Worm (Caenorhabditis elegans) whole organism, midembryonic: ENCODE measurements around the gene F18E9.4.

Experiments
- T22C8.4 ChIP-seq: fragments of 200-800 bp; sonication (Bioruptor generic); IDR thresholded peaks from 2 replicates; pipeline ENCODE4 v1.3.6; 2022; ENCODE audit warnings: missing genetic modification characterization, missing compliant biosample characterization
- cog-1 ChIP-seq: sonication (generic microtip); optimal IDR thresholded peaks from 2 replicates; lab custom pipeline; 2016; ENCODE audit warnings: missing genetic modification characterization, missing compliant biosample characterization
- flt-1 ChIP-seq: fragments of 200-800 bp; sonication (Bioruptor generic); IDR thresholded peaks from 2 replicates; pipeline ENCODE4 v1.3.6; 2022; ENCODE audit warnings: missing genetic modification characterization, missing compliant biosample characterization
- ztf-29 ChIP-seq: fragments of 200-800 bp; sonication (Bioruptor generic); IDR thresholded peaks from 2 replicates; pipeline ENCODE4 v1.3.6; 2022; ENCODE audit warnings: missing genetic modification reagents, missing genetic modification characterization, missing compliant biosample characterization

DNA sequence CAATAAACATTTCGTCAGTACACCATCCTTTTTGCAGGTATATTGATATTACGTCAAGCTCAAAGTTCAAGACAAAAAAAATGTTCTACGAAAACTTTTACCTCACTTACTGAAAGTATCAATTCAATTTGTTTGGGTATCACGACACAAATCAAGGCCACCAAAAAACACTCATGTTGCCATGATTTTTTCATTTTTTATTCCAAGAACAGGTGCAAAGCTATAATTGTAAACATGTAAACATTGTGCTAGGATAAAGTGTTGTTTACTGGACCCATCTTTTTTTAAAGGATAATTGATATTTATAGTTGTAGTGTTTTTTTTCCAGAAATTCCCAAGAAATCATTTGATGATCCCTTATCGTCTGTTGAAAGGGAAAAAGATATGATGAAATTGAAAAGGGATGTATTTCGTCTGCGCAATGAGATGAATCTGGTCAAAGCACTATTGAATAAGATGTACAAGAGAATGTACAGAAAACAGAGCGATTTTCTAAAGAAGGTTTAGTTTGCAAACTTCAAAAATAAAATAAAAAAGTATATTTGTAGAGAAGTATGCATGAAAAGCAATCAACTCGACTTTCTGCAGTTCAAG is 2.5 kb downstream of the F18E9.4 start:
- TF ChIP-seq T22C8.4 (GFP tag; lab: Robert Waterston, UW) (no peak), cog-1 (tag; lab: Kevin White, UChicago) (no peak), flt-1 (no peak), ztf-29 (GFP tag; lab: Robert Waterston, UW) (no peak)
